Worm (Caenorhabditis elegans) whole organism, late embryonic: ENCODE results near the gene ula-1.

Experiments
- ama-1 ChIP-seq: fragments of 150-350 bp; optimal IDR thresholded peaks from 2 replicates; lab custom pipeline; 2014
- mec-3 ChIP-seq: sonication (generic microtip); optimal IDR thresholded peaks from 2 replicates; lab custom pipeline; 2016; ENCODE audit warnings: borderline replicate concordance, missing genetic modification characterization, missing compliant biosample characterization
- npax-4 ChIP-seq: sonication (generic microtip); optimal IDR thresholded peaks from 2 replicates; lab custom pipeline; 2016; ENCODE audit warnings: missing genetic modification characterization, missing compliant biosample characterization
- pat-9 ChIP-seq: fragments of 200-800 bp; sonication (Bioruptor generic); optimal IDR thresholded peaks from 2 replicates; lab custom pipeline; 2018; ENCODE audit warnings: mild to moderate bottlenecking, missing genetic modification characterization, moderate library complexity, missing compliant biosample characterization
- pha-4 ChIP-seq: fragments of 150-350 bp; optimal IDR thresholded peaks from 2 replicates; lab custom pipeline; 2018; ENCODE audit warnings: missing biosample characterization, missing genetic modification reagents, missing genetic modification characterization
- pros-1 ChIP-seq: fragments of 150-350 bp; optimal IDR thresholded peaks from 2 replicates; lab custom pipeline; 2014; ENCODE audit warnings: missing biosample characterization, missing genetic modification reagents, missing genetic modification characterization
- ref-2 ChIP-seq: sonication (generic microtip); optimal IDR thresholded peaks from 2 replicates; lab custom pipeline; 2016; ENCODE audit warnings: missing genetic modification characterization, missing compliant biosample characterization
- unc-86 ChIP-seq: sonication (generic microtip); optimal IDR thresholded peaks from 2 replicates; lab custom pipeline; 2016; ENCODE audit warnings: missing genetic modification characterization, missing compliant biosample characterization

ce11 chrIII:4890997-4891396, 29.1 kb downstream of the ula-1 start, which contains the start of gene F26F4.5:
- TF ChIP-seq pros-1 (tag; lab: Kevin White, UChicago) (no peak), ama-1 (no peak), ref-2 (tag; lab: Kevin White, UChicago) (no peak), npax-4 (tag; lab: Kevin White, UChicago) (no peak), pha-4 (tag; lab: Kevin White, UChicago) (no peak), unc-86 (tag; lab: Kevin White, UChicago) (no peak), mec-3 (tag; lab: Kevin White, UChicago) (no peak), pat-9 (tag; lab: Kevin White, UChicago) (no peak)
